Fruit fly (Drosophila melanogaster) whole organism, embryonic: ENCODE results near the gene Piezo.
A peak's percentile ranks its signal among the peaks of the same experiment; 100 is the strongest.

ENCODE experiments used
- B-H2 ChIP-seq: fragments of 200-800 bp; sonication (Bioruptor generic); optimal IDR thresholded peaks from 2 replicates; lab custom pipeline; 2018; ENCODE audit warnings: missing biosample characterization, mild to moderate bottlenecking, missing genetic modification characterization
- CG10274 ChIP-seq: fragments of 200-800 bp; sonication (Bioruptor generic); optimal IDR thresholded peaks from 3 replicates; lab custom pipeline; 2017; ENCODE audit warnings: missing biosample characterization, mild to moderate bottlenecking, missing genetic modification characterization
- CG10959 ChIP-seq: fragments of 200-800 bp; sonication (Bioruptor generic); IDR thresholded peaks from 2 replicates; pipeline ENCODE4 v1.3.6; 2022; ENCODE audit warnings: missing biosample characterization, missing genetic modification characterization
- CG11085 ChIP-seq: fragments of 200-800 bp; sonication (Bioruptor generic); IDR thresholded peaks from 2 replicates; pipeline ENCODE4 v1.3.6; 2022; ENCODE audit warnings: missing biosample characterization, missing genetic modification characterization
- CG12769 ChIP-seq: fragments of 200-800 bp; sonication (Bioruptor generic); optimal IDR thresholded peaks from 2 replicates; lab custom pipeline; 2019; ENCODE audit warnings: missing biosample characterization, mild to moderate bottlenecking, missing genetic modification characterization, moderate library complexity
- CG15269 ChIP-seq: fragments of 200-800 bp; sonication (Bioruptor generic); optimal IDR thresholded peaks from 2 replicates; lab custom pipeline; 2018; ENCODE audit warnings: missing biosample characterization, mild to moderate bottlenecking, missing genetic modification characterization, moderate library complexity
- CG15601 ChIP-seq: fragments of 200-800 bp; sonication (Bioruptor generic); optimal IDR thresholded peaks from 3 replicates; lab custom pipeline; 2019; ENCODE audit warnings: missing biosample characterization, mild to moderate bottlenecking, missing genetic modification characterization, moderate library complexity
- CG17328 ChIP-seq: fragments of 200-800 bp; sonication (Bioruptor generic); IDR thresholded peaks from 2 replicates; pipeline ENCODE4 v1.3.6; 2022; ENCODE audit warnings: missing biosample characterization, missing genetic modification characterization
- CG17361 ChIP-seq: fragments of 200-800 bp; sonication (Bioruptor generic); IDR thresholded peaks from 3 replicates; pipeline ENCODE4 v1.3.6; 2022; ENCODE audit warnings: missing biosample characterization, missing genetic modification characterization
- CG17568 ChIP-seq: fragments of 200-800 bp; sonication (Bioruptor generic); optimal IDR thresholded peaks from 2 replicates; lab custom pipeline; 2018; ENCODE audit warnings: missing biosample characterization, mild to moderate bottlenecking, missing genetic modification characterization, moderate library complexity
- CG17612 ChIP-seq: fragments of 200-800 bp; sonication (Bioruptor generic); IDR thresholded peaks from 2 replicates; pipeline ENCODE4 v1.3.6; 2022; ENCODE audit warnings: missing biosample characterization, missing genetic modification characterization
- CG18619 ChIP-seq: fragments of 200-800 bp; sonication (Bioruptor generic); optimal IDR thresholded peaks from 3 replicates; lab custom pipeline; 2017; ENCODE audit warnings: missing biosample characterization, mild to moderate bottlenecking, missing genetic modification characterization
- CG2129 ChIP-seq: fragments of 200-800 bp; sonication (Bioruptor generic); IDR thresholded peaks from 2 replicates; pipeline ENCODE4 v1.3.6; 2022; ENCODE audit warnings: missing biosample characterization, missing genetic modification characterization; ENCODE audit not compliant: partially characterized antibody
- CG2889 ChIP-seq: fragments of 200-800 bp; sonication (Bioruptor generic); IDR thresholded peaks from 3 replicates; pipeline ENCODE4 v1.3.6; 2022; ENCODE audit warnings: missing biosample characterization, missing genetic modification characterization
- CG3163 ChIP-seq: fragments of 200-800 bp; sonication (Bioruptor generic); optimal IDR thresholded peaks from 3 replicates; lab custom pipeline; 2016; ENCODE audit warnings: missing biosample characterization, missing genetic modification characterization
- CG32532 ChIP-seq: fragments of 200-800 bp; sonication (Bioruptor generic); IDR thresholded peaks from 2 replicates; pipeline ENCODE4 v1.3.6; 2022; ENCODE audit warnings: missing biosample characterization, missing genetic modification characterization
- CG34422 ChIP-seq: fragments of 200-800 bp; sonication (Bioruptor generic); IDR thresholded peaks from 3 replicates; pipeline ENCODE4 v1.3.6; 2022; ENCODE audit warnings: missing biosample characterization, missing genetic modification characterization
- CG3847 ChIP-seq: fragments of 200-800 bp; sonication (Bioruptor generic); IDR thresholded peaks from 2 replicates; pipeline ENCODE4 v1.3.6; 2022; ENCODE audit warnings: missing biosample characterization, missing genetic modification characterization
- CG4404 ChIP-seq: fragments of 200-800 bp; sonication (Bioruptor generic); IDR thresholded peaks from 2 replicates; pipeline ENCODE4 v1.3.6; 2022; ENCODE audit warnings: missing biosample characterization, missing genetic modification characterization
- CG4424 ChIP-seq: fragments of 200-800 bp; sonication (Bioruptor generic); optimal IDR thresholded peaks from 3 replicates; lab custom pipeline; 2016; ENCODE audit warnings: missing biosample characterization, missing genetic modification characterization
- CG6654 ChIP-seq: fragments of 200-800 bp; sonication (Bioruptor generic); optimal IDR thresholded peaks from 2 replicates; lab custom pipeline; 2017; ENCODE audit warnings: missing biosample characterization, mild to moderate bottlenecking, missing genetic modification characterization
- CG9609 ChIP-seq: fragments of 200-800 bp; sonication (Bioruptor generic); optimal IDR thresholded peaks from 3 replicates; lab custom pipeline; 2016; ENCODE audit warnings: missing biosample characterization, missing genetic modification characterization
- Ets65A ChIP-seq: fragments of 200-800 bp; sonication (Bioruptor generic); peaks from one replicate; lab custom pipeline; 2016; ENCODE audit warnings: missing biosample characterization, missing genetic modification characterization
- H2.0 ChIP-seq: fragments of 200-800 bp; sonication (Bioruptor generic); IDR thresholded peaks from 2 replicates; pipeline ENCODE4 v1.3.6; 2022; ENCODE audit warnings: missing biosample characterization, missing genetic modification characterization
- HLH3B ChIP-seq: fragments of 200-800 bp; sonication (Bioruptor generic); IDR thresholded peaks from 2 replicates; pipeline ENCODE4 v1.3.6; 2022; ENCODE audit warnings: missing biosample characterization, missing genetic modification characterization
- Lpt ChIP-seq: fragments of >200 bp; optimal IDR thresholded peaks from 2 replicates; lab custom pipeline; 2018; ENCODE audit warnings: missing biosample characterization, missing genetic modification characterization
- Optix ChIP-seq: fragments of 200-800 bp; sonication (Bioruptor generic); IDR thresholded peaks from 3 replicates; pipeline ENCODE4 v1.3.6; 2022; ENCODE audit warnings: missing biosample characterization, missing genetic modification characterization
- Poxn ChIP-seq: fragments of 200-800 bp; sonication (Bioruptor generic); IDR thresholded peaks from 2 replicates; pipeline ENCODE4 v1.3.6; 2022; ENCODE audit warnings: missing biosample characterization, missing genetic modification characterization
- Rfx ChIP-seq: fragments of 200-800 bp; sonication (Bioruptor generic); IDR thresholded peaks from 2 replicates; pipeline ENCODE4 v1.3.6; 2022; ENCODE audit warnings: missing biosample characterization, missing genetic modification characterization
- Six4 ChIP-seq: fragments of 200-800 bp; sonication (Bioruptor generic); optimal IDR thresholded peaks from 2 replicates; lab custom pipeline; 2016; ENCODE audit warnings: missing biosample characterization, missing genetic modification characterization
- Usf ChIP-seq: fragments of 200-800 bp; sonication (Bioruptor generic); optimal IDR thresholded peaks from 2 replicates; lab custom pipeline; 2017; ENCODE audit warnings: missing genotype, missing biosample characterization, missing genetic modification characterization
- Xbp1 ChIP-seq: fragments of 200-800 bp; sonication (Bioruptor generic); optimal IDR thresholded peaks from 3 replicates; lab custom pipeline; 2016; ENCODE audit warnings: missing biosample characterization, mild to moderate bottlenecking, missing genetic modification characterization
- al ChIP-seq: fragments of 200-800 bp; sonication (Bioruptor generic); IDR thresholded peaks from 2 replicates; pipeline ENCODE4 v1.3.6; 2022; ENCODE audit warnings: missing biosample characterization, missing genetic modification characterization
- bab2 ChIP-seq: fragments of 200-800 bp; sonication (Bioruptor generic); optimal IDR thresholded peaks from 2 replicates; lab custom pipeline; 2016; ENCODE audit warnings: missing biosample characterization, missing genetic modification characterization
- bbx ChIP-seq: fragments of 200-800 bp; sonication (Bioruptor generic); IDR thresholded peaks from 2 replicates; pipeline ENCODE4 v1.3.6; 2022; ENCODE audit warnings: missing biosample characterization, missing genetic modification characterization; ENCODE audit not compliant: partially characterized antibody
- disco-r ChIP-seq: fragments of 200-800 bp; sonication (Bioruptor generic); optimal IDR thresholded peaks from 2 replicates; lab custom pipeline; 2016; ENCODE audit warnings: missing biosample characterization, missing genetic modification characterization
- emc ChIP-seq: fragments of 200-800 bp; sonication (Bioruptor generic); optimal IDR thresholded peaks from 2 replicates; lab custom pipeline; 2016; ENCODE audit warnings: missing biosample characterization, missing genetic modification characterization
- fd64A ChIP-seq: fragments of 200-800 bp; sonication (Bioruptor generic); optimal IDR thresholded peaks from 3 replicates; lab custom pipeline; 2018; ENCODE audit warnings: missing biosample characterization, mild to moderate bottlenecking, missing genetic modification characterization
- fru ChIP-seq: fragments of >200 bp; optimal IDR thresholded peaks from 2 replicates; lab custom pipeline; 2017
- kah ChIP-seq: fragments of 200-800 bp; sonication (Bioruptor generic); optimal IDR thresholded peaks from 2 replicates; lab custom pipeline; 2018; ENCODE audit warnings: missing biosample characterization, mild to moderate bottlenecking, missing genetic modification characterization
- kni ChIP-seq: fragments of 200-800 bp; sonication (Bioruptor generic); optimal IDR thresholded peaks from 3 replicates; lab custom pipeline; 2017; ENCODE audit warnings: mild to moderate bottlenecking, missing biosample characterization, missing genetic modification reagents, missing genetic modification characterization
- onecut ChIP-seq: fragments of 200-800 bp; sonication (Bioruptor generic); IDR thresholded peaks from 2 replicates; pipeline ENCODE4 v1.3.6; 2022; ENCODE audit warnings: missing biosample characterization, missing genetic modification characterization
- pnt ChIP-seq: fragments of 200-800 bp; sonication (Bioruptor generic); optimal IDR thresholded peaks from 3 replicates; lab custom pipeline; 2016; ENCODE audit warnings: missing biosample characterization, missing genetic modification characterization
- psq ChIP-seq: fragments of 200-800 bp; sonication (Bioruptor generic); optimal IDR thresholded peaks from 2 replicates; lab custom pipeline; 2017; ENCODE audit warnings: missing biosample characterization, missing genetic modification characterization
- sc ChIP-seq, 3 experiments: fragments of >200 bp in 2 of 3; fragments of 200-800 bp in 1 of 3; sonication (Bioruptor generic) in 1 of 3; optimal IDR thresholded peaks; 2 replicates in 2 of 3; 3 replicates in 1 of 3; lab custom pipeline; 2017; ENCODE audit warnings: mild to moderate bottlenecking in 1 of 3, missing biosample characterization in 1 of 3, missing genetic modification characterization in 1 of 3, missing genetic modification reagents in 1 of 3
- scrt ChIP-seq: fragments of 200-800 bp; sonication (Bioruptor generic); optimal IDR thresholded peaks from 2 replicates; lab custom pipeline; 2018; ENCODE audit warnings: missing biosample characterization, mild to moderate bottlenecking, missing genetic modification characterization, moderate library complexity
- sens ChIP-seq: fragments of 200-800 bp; sonication (Bioruptor generic); peaks from one replicate; lab custom pipeline; 2016; ENCODE audit warnings: missing biosample characterization, missing genetic modification characterization
- slbo ChIP-seq: fragments of 200-800 bp; sonication (Bioruptor generic); IDR thresholded peaks from 2 replicates; pipeline ENCODE4 v1.3.6; 2022; ENCODE audit warnings: missing biosample characterization, missing genetic modification characterization
- slp2 ChIP-seq: fragments of 200-800 bp; sonication (Bioruptor generic); optimal IDR thresholded peaks from 2 replicates; lab custom pipeline; 2016; ENCODE audit warnings: missing biosample characterization, missing genetic modification characterization
- so ChIP-seq: fragments of 200-800 bp; sonication (Bioruptor generic); IDR thresholded peaks from 3 replicates; pipeline ENCODE4 v1.3.6; 2022; ENCODE audit warnings: missing biosample characterization, missing genetic modification characterization
- tio ChIP-seq: fragments of 200-800 bp; sonication (Bioruptor generic); optimal IDR thresholded peaks from 2 replicates; lab custom pipeline; 2017; ENCODE audit warnings: missing biosample characterization, missing genetic modification characterization, inconsistent platforms
- unc-4 ChIP-seq: fragments of 200-800 bp; sonication (Bioruptor generic); IDR thresholded peaks from 2 replicates; pipeline ENCODE4 v1.3.6; 2022; ENCODE audit warnings: missing biosample characterization, missing genetic modification characterization; ENCODE audit not compliant: partially characterized antibody
- zfh1 ChIP-seq: fragments of 200-800 bp; sonication (Bioruptor generic); IDR thresholded peaks from 3 replicates; pipeline ENCODE4 v1.3.6; 2022; ENCODE audit warnings: missing biosample characterization, missing genetic modification characterization

Gene Piezo

dm6 chr2L:8229134-8229533, 66.3 kb downstream of the Piezo start (continued):
- 0 out of 2 replicates have a peak, but pooled peaks have one; percentile 6 for TF ChIP-seq Rfx (GFP tag; lab: Robert Waterston, UW)
- no peak for TF ChIP-seq slp2
- TF ChIP-seq kni (GFP tag; lab: Kevin White, UChicago), result no peak
- no peak for TF ChIP-seq CG17568 (GFP tag; lab: Kevin White, UChicago)
- TF ChIP-seq CG32532 (GFP tag; lab: Robert Waterston, UW), result peak; percentile 26; the same call in 1 of the 2 replicates
- no peak for TF ChIP-seq so
- no peak for TF ChIP-seq scrt
- TF ChIP-seq Six4 (GFP tag; lab: Kevin White, UChicago), result no peak
- TF ChIP-seq bab2 (GFP tag; lab: Kevin White, UChicago), result peak; percentile 50
- TF ChIP-seq CG18619 (GFP tag; lab: Kevin White, UChicago), result no peak
- TF ChIP-seq CG11085 (GFP tag; lab: Robert Waterston, UW), result no peak
- no peak for TF ChIP-seq bbx
- no peak for TF ChIP-seq Lpt (GFP tag; lab: Kevin White, UChicago)
- TF ChIP-seq sc (optimal IDR thresholded peaks at IDR 0.05; lab: Kevin White, UChicago), result no peak
- no peak for TF ChIP-seq sc (GFP tag; optimal IDR thresholded peaks at IDR 0.05; lab: Kevin White, UChicago)
- TF ChIP-seq tio (GFP tag; lab: Kevin White, UChicago), result no peak
- TF ChIP-seq emc (GFP tag; lab: Kevin White, UChicago), result no peak
- peak; percentile 7 for TF ChIP-seq fd64A (GFP tag; lab: Kevin White, UChicago)
- TF ChIP-seq CG17361 (GFP tag; lab: Robert Waterston, UW), result no peak
- no peak for TF ChIP-seq onecut (GFP tag; lab: Robert Waterston, UW)
- 0 out of 3 replicates have a peak, but pooled peaks have one; percentile 15 for TF ChIP-seq CG34422 (GFP tag; lab: Robert Waterston, UW)
- no peak for TF ChIP-seq fru (lab: Kevin White, UChicago)
- no peak for TF ChIP-seq psq (GFP tag; lab: Kevin White, UChicago)
- TF ChIP-seq sens, result peak; percentile 47
- 0 out of 2 replicates have a peak, but pooled peaks have one; percentile 16 for TF ChIP-seq al
- TF ChIP-seq CG6654 (GFP tag; lab: Kevin White, UChicago), result no peak
- no peak for TF ChIP-seq CG4424 (GFP tag; lab: Kevin White, UChicago)
- TF ChIP-seq Optix (GFP tag; lab: Robert Waterston, UW), result no peak
- TF ChIP-seq slbo, result peak; percentile 46
- peak; percentile 51; the same call in 2 of the 3 replicates for TF ChIP-seq zfh1 (GFP tag; lab: Robert Waterston, UW)
- no peak for TF ChIP-seq CG9609 (GFP tag; lab: Kevin White, UChicago)
- no peak for TF ChIP-seq Usf

- TF ChIP-seq pnt (GFP tag; lab: Kevin White, UChicago), result peak; percentile 14
- TF ChIP-seq CG12769 (tag; lab: Kevin White, UChicago), result no peak
- TF ChIP-seq kah (GFP tag; lab: Kevin White, UChicago), result no peak
- TF ChIP-seq Poxn (GFP tag; lab: Robert Waterston, UW), result no peak
- no peak for TF ChIP-seq disco-r (GFP tag; lab: Kevin White, UChicago)
- TF ChIP-seq CG3163, result no peak
- no peak for TF ChIP-seq CG15269 (tag; lab: Kevin White, UChicago)
- TF ChIP-seq unc-4 (GFP tag; lab: Robert Waterston, UW), result no peak
- no peak for TF ChIP-seq H2.0
- peak; percentile 20 for TF ChIP-seq Xbp1 (GFP tag; lab: Kevin White, UChicago)
- no peak for TF ChIP-seq CG15601 (tag; lab: Kevin White, UChicago)
- TF ChIP-seq Ets65A (GFP tag; lab: Kevin White, UChicago), result peak; percentile 83
- 0 out of 2 replicates have a peak, but pooled peaks have one; percentile 25 for TF ChIP-seq CG4404
- no peak for TF ChIP-seq CG10274 (GFP tag; lab: Kevin White, UChicago)
- no peak for TF ChIP-seq CG2129 (GFP tag; lab: Robert Waterston, UW)
- peak; percentile 62; the same call in 1 of the 2 replicates for TF ChIP-seq CG17328
- TF ChIP-seq CG11085 (GFP tag; lab: Robert Waterston, UW), result 0 out of 2 replicates have a peak, but pooled peaks have one; percentile 14
- no peak for TF ChIP-seq CG17612 (GFP tag; lab: Robert Waterston, UW)
- TF ChIP-seq HLH3B (GFP tag; lab: Robert Waterston, UW), result peak; percentile 57; the same call in 1 of the 2 replicates
- peak; percentile 43; the same call in 1 of the 2 replicates for TF ChIP-seq CG10959 (GFP tag; lab: Robert Waterston, UW)
- TF ChIP-seq B-H2 (GFP tag; lab: Kevin White, UChicago), result no peak
- TF ChIP-seq CG3847 (GFP tag; lab: Robert Waterston, UW), result peak; percentile 46
- TF ChIP-seq CG2889 (GFP tag; lab: Robert Waterston, UW), result no peak
These were observed 66.8 kb downstream of the Piezo start for dm6 chr2L:8229628-8230027.
